Fruit fly (Drosophila melanogaster) whole organism, prepupa: ENCODE data around the gene rdgA.

Experiments
- Blimp-1 ChIP-seq: fragments of 200-800 bp; sonication (Bioruptor generic); optimal IDR thresholded peaks from 3 replicates; lab custom pipeline; 2017; ENCODE audit warnings: missing biosample characterization, missing genetic modification characterization, mild to moderate bottlenecking, moderate library complexity, missing genetic modification reagents
- CG10631 ChIP-seq: fragments of 200-800 bp; sonication (Bioruptor generic); optimal IDR thresholded peaks from 2 replicates; lab custom pipeline; 2016; ENCODE audit warnings: missing biosample characterization, missing genetic modification characterization
- CG10669 ChIP-seq: fragments of 200-800 bp; sonication (Bioruptor generic); optimal IDR thresholded peaks from 3 replicates; lab custom pipeline; 2018; ENCODE audit warnings: missing biosample characterization, mild to moderate bottlenecking, missing genetic modification characterization, moderate library complexity
- CG11762 ChIP-seq: fragments of 200-800 bp; sonication (Bioruptor generic); optimal IDR thresholded peaks from 3 replicates; lab custom pipeline; 2016; ENCODE audit warnings: missing biosample characterization, missing genetic modification characterization; ENCODE audit not compliant: insufficient read depth
- CG11902 ChIP-seq: fragments of 200-800 bp; sonication (Bioruptor generic); optimal IDR thresholded peaks from 3 replicates; lab custom pipeline; 2016; ENCODE audit warnings: missing biosample characterization, missing genetic modification characterization
- CG15336 ChIP-seq: fragments of 200-800 bp; sonication (Bioruptor generic); IDR thresholded peaks from 2 replicates; pipeline ENCODE4 v1.3.6; 2022; ENCODE audit warnings: missing biosample characterization, missing genetic modification characterization
- CG1621 ChIP-seq: fragments of 200-800 bp; sonication (Bioruptor generic); optimal IDR thresholded peaks from 3 replicates; lab custom pipeline; 2018; ENCODE audit warnings: missing biosample characterization, mild to moderate bottlenecking, missing genetic modification characterization
- CG16779 ChIP-seq: fragments of 200-800 bp; sonication (Bioruptor generic); optimal IDR thresholded peaks from 3 replicates; lab custom pipeline; 2017; ENCODE audit warnings: missing biosample characterization, mild to moderate bottlenecking, missing genetic modification characterization
- CG31627 ChIP-seq: fragments of 200-800 bp; sonication (Bioruptor generic); optimal IDR thresholded peaks from 3 replicates; lab custom pipeline; 2016; ENCODE audit warnings: missing biosample characterization, missing genetic modification characterization
- CG32006 ChIP-seq: fragments of 200-800 bp; sonication (Bioruptor generic); optimal IDR thresholded peaks from 3 replicates; lab custom pipeline; 2017; ENCODE audit warnings: missing biosample characterization, mild to moderate bottlenecking, missing genetic modification characterization
- CG34406 ChIP-seq: fragments of 200-800 bp; sonication (Bioruptor generic); optimal IDR thresholded peaks from 3 replicates; lab custom pipeline; 2016; ENCODE audit warnings: missing biosample characterization, missing genetic modification characterization
- CG4318 ChIP-seq: fragments of 200-800 bp; sonication (Bioruptor generic); optimal IDR thresholded peaks from 3 replicates; lab custom pipeline; 2017; ENCODE audit warnings: missing biosample characterization, mild to moderate bottlenecking, missing genetic modification characterization
- CG6163 ChIP-seq: fragments of 200-800 bp; sonication (Bioruptor generic); IDR thresholded peaks from 3 replicates; pipeline ENCODE4 v1.3.6; 2022; ENCODE audit warnings: missing biosample characterization, missing genetic modification characterization
- CG6276 ChIP-seq: fragments of 200-800 bp; sonication (Bioruptor generic); optimal IDR thresholded peaks from 2 replicates; lab custom pipeline; 2017; ENCODE audit warnings: missing biosample characterization, mild to moderate bottlenecking, missing genetic modification characterization
- CG6854 ChIP-seq: fragments of 200-800 bp; sonication (Bioruptor generic); optimal IDR thresholded peaks from 2 replicates; lab custom pipeline; 2017; ENCODE audit warnings: missing biosample characterization, mild to moderate bottlenecking, missing genetic modification characterization
- CG8119 ChIP-seq: fragments of 200-800 bp; sonication (Bioruptor generic); IDR thresholded peaks from 3 replicates; pipeline ENCODE4 v1.3.6; 2022; ENCODE audit warnings: missing biosample characterization, missing genetic modification characterization
- CG8319 ChIP-seq: fragments of 200-800 bp; sonication (Bioruptor generic); optimal IDR thresholded peaks from 3 replicates; lab custom pipeline; 2016; ENCODE audit warnings: missing biosample characterization, missing genetic modification characterization
- CG9139 ChIP-seq: fragments of 200-800 bp; sonication (Bioruptor generic); optimal IDR thresholded peaks from 3 replicates; lab custom pipeline; 2017; ENCODE audit warnings: missing biosample characterization, mild to moderate bottlenecking, missing genetic modification characterization
- Eip75B ChIP-seq: fragments of 200-800 bp; sonication (Bioruptor generic); optimal IDR thresholded peaks from 3 replicates; lab custom pipeline; 2016; ENCODE audit warnings: missing biosample characterization, missing genetic modification characterization
- Eip93F ChIP-seq: fragments of 200-800 bp; sonication (Bioruptor generic); optimal IDR thresholded peaks from 2 replicates; lab custom pipeline; 2016; ENCODE audit warnings: missing biosample characterization, mild to moderate bottlenecking, missing genetic modification characterization
- Ets21C ChIP-seq: fragments of 200-800 bp; sonication (Bioruptor generic); optimal IDR thresholded peaks from 3 replicates; lab custom pipeline; 2016; ENCODE audit warnings: missing biosample characterization, missing genetic modification characterization
- Ets96B ChIP-seq: fragments of 200-800 bp; optimal IDR thresholded peaks from 2 replicates; lab custom pipeline; 2019; ENCODE audit warnings: missing biosample characterization, mild to moderate bottlenecking, missing genetic modification characterization, moderate library complexity
- Gug ChIP-seq: fragments of 200-800 bp; sonication (Bioruptor generic); IDR thresholded peaks from 2 replicates; pipeline ENCODE4 v1.3.6; 2022; ENCODE audit warnings: missing biosample characterization, missing genetic modification characterization
- Hr38 ChIP-seq: sonication (Bioruptor generic); optimal IDR thresholded peaks from 2 replicates; lab custom pipeline; 2016; ENCODE audit warnings: missing biosample characterization, missing genetic modification characterization
- Hr39 ChIP-seq: fragments of 200-800 bp; sonication (Bioruptor generic); optimal IDR thresholded peaks from 2 replicates; lab custom pipeline; 2016; ENCODE audit warnings: missing biosample characterization, missing genetic modification characterization
- Hr4 ChIP-seq: fragments of 200-800 bp; sonication (Bioruptor generic); optimal IDR thresholded peaks from 3 replicates; lab custom pipeline; 2016; ENCODE audit warnings: missing biosample characterization, missing genetic modification characterization
- Met ChIP-seq: fragments of 200-800 bp; sonication (Bioruptor generic); optimal IDR thresholded peaks from 3 replicates; lab custom pipeline; 2016; ENCODE audit warnings: missing biosample characterization, missing genetic modification characterization
- Smox ChIP-seq: fragments of 200-800 bp; sonication (Bioruptor generic); optimal IDR thresholded peaks from 3 replicates; lab custom pipeline; 2016; ENCODE audit warnings: missing biosample characterization, missing genetic modification characterization
- Sox102F ChIP-seq: fragments of 200-800 bp; sonication (Bioruptor generic); optimal IDR thresholded peaks from 2 replicates; lab custom pipeline; 2016; ENCODE audit warnings: missing biosample characterization, mild to moderate bottlenecking, missing genetic modification characterization
- Sox14 ChIP-seq: fragments of 200-800 bp; sonication (Bioruptor generic); optimal IDR thresholded peaks from 3 replicates; lab custom pipeline; 2016; ENCODE audit warnings: missing biosample characterization, missing genetic modification characterization
- Sox15 ChIP-seq: fragments of 200-800 bp; sonication (Bioruptor generic); optimal IDR thresholded peaks from 3 replicates; lab custom pipeline; 2016; ENCODE audit warnings: missing biosample characterization, missing genetic modification characterization
- achi ChIP-seq: fragments of 200-800 bp; sonication (Bioruptor generic); optimal IDR thresholded peaks from 3 replicates; lab custom pipeline; 2016; ENCODE audit warnings: missing biosample characterization, missing genetic modification characterization
- acj6 ChIP-seq: fragments of 200-800 bp; sonication (Bioruptor generic); optimal IDR thresholded peaks from 3 replicates; lab custom pipeline; 2016; ENCODE audit warnings: missing biosample characterization, missing genetic modification characterization
- cyc ChIP-seq: fragments of 200-800 bp; sonication (Bioruptor generic); optimal IDR thresholded peaks from 3 replicates; lab custom pipeline; 2016; ENCODE audit warnings: missing biosample characterization, missing genetic modification characterization
- dac ChIP-seq: fragments of 200-800 bp; sonication (Bioruptor generic); optimal IDR thresholded peaks from 2 replicates; lab custom pipeline; 2017; ENCODE audit warnings: missing biosample characterization, mild to moderate bottlenecking, missing genetic modification characterization
- eg ChIP-seq: fragments of 200-800 bp; sonication (Bioruptor generic); IDR thresholded peaks from 3 replicates; pipeline ENCODE4 v1.3.6; 2022; ENCODE audit warnings: missing biosample characterization, missing genetic modification characterization
- esn ChIP-seq: fragments of 200-800 bp; sonication (Bioruptor generic); optimal IDR thresholded peaks from 2 replicates; lab custom pipeline; 2016; ENCODE audit warnings: missing biosample characterization, mild to moderate bottlenecking, missing genetic modification characterization, moderate library complexity
- fd59A ChIP-seq: fragments of 200-800 bp; sonication (Bioruptor generic); optimal IDR thresholded peaks from 2 replicates; lab custom pipeline; 2017; ENCODE audit warnings: missing biosample characterization, mild to moderate bottlenecking, missing genetic modification characterization, missing genetic modification reagents
- fd85E ChIP-seq: fragments of 200-800 bp; sonication (Bioruptor generic); optimal IDR thresholded peaks from 3 replicates; lab custom pipeline; 2016; ENCODE audit warnings: missing biosample characterization, missing genetic modification characterization
- fkh ChIP-seq: fragments of 200-800 bp; sonication (Bioruptor generic); optimal IDR thresholded peaks from 3 replicates; lab custom pipeline; 2017; ENCODE audit warnings: missing biosample characterization, mild to moderate bottlenecking, missing genetic modification characterization, moderate library complexity
- lz ChIP-seq: fragments of 200-800 bp; sonication (Bioruptor generic); optimal IDR thresholded peaks from 3 replicates; lab custom pipeline; 2016; ENCODE audit warnings: missing biosample characterization, missing genetic modification characterization
- pdm3 ChIP-seq: fragments of 200-800 bp; sonication (Bioruptor generic); optimal IDR thresholded peaks from 3 replicates; lab custom pipeline; 2016; ENCODE audit warnings: missing biosample characterization, missing genetic modification characterization
- salr ChIP-seq, 2 experiments: fragments of 200-800 bp; sonication (Bioruptor generic); optimal IDR thresholded peaks; 3 replicates each; lab custom pipeline; 2016 to 2018; ENCODE audit warnings: missing biosample characterization in 2 of 2, missing genetic modification characterization in 2 of 2, mild to moderate bottlenecking in 1 of 2
- ss ChIP-seq, 2 experiments: fragments of 200-800 bp; sonication (Bioruptor generic); optimal IDR thresholded peaks; 2 replicates in 1 of 2; 3 replicates in 1 of 2; lab custom pipeline; 2017 to 2018; ENCODE audit warnings: mild to moderate bottlenecking in 2 of 2, missing biosample characterization in 2 of 2, missing genetic modification characterization in 2 of 2, moderate library complexity in 1 of 2
- svp ChIP-seq: fragments of 200-800 bp; sonication (Bioruptor generic); peaks from one replicate; lab custom pipeline; 2016; ENCODE audit warnings: missing biosample characterization, missing genetic modification characterization
- topi ChIP-seq: fragments of 200-800 bp; sonication (Bioruptor generic); optimal IDR thresholded peaks from 3 replicates; lab custom pipeline; 2016; ENCODE audit warnings: missing biosample characterization, missing genetic modification characterization
- vri ChIP-seq: fragments of 200-800 bp; sonication (Bioruptor generic); optimal IDR thresholded peaks from 3 replicates; lab custom pipeline; 2016; ENCODE audit warnings: missing biosample characterization, mild to moderate bottlenecking, missing genetic modification characterization

rdgA gene

DNA sequence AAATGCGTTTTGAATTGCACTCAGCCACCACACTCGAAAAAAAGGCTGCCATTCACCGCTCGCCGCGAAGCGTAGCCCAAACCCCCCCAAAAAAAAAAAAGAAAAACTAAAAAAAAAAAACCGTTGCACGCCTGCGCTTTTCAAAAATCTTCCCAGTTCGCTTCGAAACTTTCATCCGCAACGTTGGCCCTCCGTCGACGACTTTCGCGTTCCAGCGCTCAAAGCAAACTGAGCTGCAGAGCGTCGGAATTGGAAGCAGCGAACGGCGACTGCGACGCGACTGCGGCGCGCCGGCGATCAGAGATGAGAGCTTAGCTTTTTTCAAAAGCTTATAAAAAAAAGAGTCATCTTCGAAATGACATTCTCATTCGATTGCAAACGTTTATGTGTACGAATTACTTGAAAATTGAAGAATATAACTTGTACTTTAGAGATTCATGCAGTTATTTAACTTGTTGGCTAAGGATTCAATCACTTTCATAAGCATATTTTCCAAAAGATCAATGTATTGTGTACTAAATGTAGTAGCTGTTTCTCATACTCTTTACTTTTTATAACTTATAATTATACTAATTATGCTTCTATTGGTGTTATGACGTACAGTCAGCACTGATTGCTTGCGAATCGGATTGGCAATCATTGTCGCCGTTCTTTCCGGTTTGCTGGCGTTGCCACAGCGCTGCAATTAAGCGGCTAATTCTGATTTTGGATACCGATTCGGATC, 161.0 kb downstream of the rdgA start, which contains the start of gene CG15365 (continued):
- TF ChIP-seq ss (GFP tag; optimal IDR thresholded peaks at IDR 0.05; lab: Kevin White, UChicago) (no peak), esn (GFP tag; lab: Kevin White, UChicago) (peak; percentile 66), pdm3 (GFP tag; lab: Kevin White, UChicago) (peak; percentile 51), fd85E (no peak), CG6163 (GFP tag; lab: Robert Waterston, UW) (peak; percentile 29; the same call in 1 of the 3 replicates), CG6854 (GFP tag; lab: Kevin White, UChicago) (no peak), fd59A (GFP tag; lab: Kevin White, UChicago) (peak; percentile 5), Sox14 (GFP tag; lab: Kevin White, UChicago) (no peak), acj6 (GFP tag; lab: Kevin White, UChicago) (peak; percentile 38), cyc (no peak), salr (GFP tag; optimal IDR thresholded peaks at IDR 0.05; lab: Kevin White, UChicago) (peak; percentile 9 to 16), Ets21C (GFP tag; lab: Kevin White, UChicago) (peak; percentile 7), Ets96B (tag; lab: Kevin White, UChicago) (no peak), Hr38 (GFP tag; lab: Kevin White, UChicago) (no peak), CG8319 (no peak), CG9139 (GFP tag; lab: Kevin White, UChicago) (no peak), Blimp-1 (GFP tag; lab: Kevin White, UChicago) (no peak), CG34406 (GFP tag; lab: Kevin White, UChicago) (no peak), lz (GFP tag; lab: Kevin White, UChicago) (peak; percentile 30), CG4318 (GFP tag; lab: Kevin White, UChicago) (peak; percentile 2), Hr39 (GFP tag; lab: Kevin White, UChicago) (peak; percentile 23), CG31627 (GFP tag; lab: Kevin White, UChicago) (peak; percentile 45), Sox102F (peak; percentile 52), svp (GFP tag; lab: Kevin White, UChicago) (peak; percentile 80), CG6276 (GFP tag; lab: Kevin White, UChicago) (no peak), CG11902 (GFP tag; lab: Kevin White, UChicago) (no peak), Met (GFP tag; lab: Kevin White, UChicago) (peak; percentile 41), achi (GFP tag; lab: Kevin White, UChicago) (peak; percentile 40), topi (GFP tag; lab: Kevin White, UChicago) (peak; percentile 34), Eip75B (GFP tag; lab: Kevin White, UChicago) (no peak), fkh (GFP tag; lab: Kevin White, UChicago) (no peak), vri (GFP tag; lab: Kevin White, UChicago) (no peak), CG15336 (GFP tag; lab: Robert Waterston, UW) (peak; percentile 39; the same call in 1 of the 2 replicates), CG10631 (peak; percentile 20), dac (GFP tag; lab: Kevin White, UChicago) (peak; percentile 32)

dm6 chrX:9068822-9069221, 162.0 kb downstream of the rdgA start:
- TF ChIP-seq Hr39 (GFP tag; lab: Kevin White, UChicago) = no peak
- peak; percentile 68 for TF ChIP-seq fd59A (GFP tag; lab: Kevin White, UChicago)
- TF ChIP-seq Smox (GFP tag; lab: Kevin White, UChicago) = no peak
- peak; percentile 74 for TF ChIP-seq CG32006 (GFP tag; lab: Kevin White, UChicago)
- TF ChIP-seq achi (GFP tag; lab: Kevin White, UChicago) = peak; percentile 64
- no peak for TF ChIP-seq Sox15 (GFP tag; lab: Kevin White, UChicago)
- peak; percentile 78 for TF ChIP-seq Ets96B (tag; lab: Kevin White, UChicago)
- TF ChIP-seq CG8319 = no peak
- TF ChIP-seq acj6 (GFP tag; lab: Kevin White, UChicago) = peak; percentile 34
- no peak for TF ChIP-seq CG6854 (GFP tag; lab: Kevin White, UChicago)
- peak; percentile 82 for TF ChIP-seq CG1621
- TF ChIP-seq CG16779 (tag; lab: Kevin White, UChicago) = peak; percentile 41
- no peak for TF ChIP-seq Ets21C (GFP tag; lab: Kevin White, UChicago)
- peak; percentile 6 for TF ChIP-seq CG11762
- TF ChIP-seq Sox102F = no peak
- TF ChIP-seq CG6163 (GFP tag; lab: Robert Waterston, UW) = peak; percentile 91
- TF ChIP-seq Sox14 (GFP tag; lab: Kevin White, UChicago) = peak; percentile 53
- peak; percentile 55 for TF ChIP-seq pdm3 (GFP tag; lab: Kevin White, UChicago)
- peak; percentile 69 for TF ChIP-seq CG15336 (GFP tag; lab: Robert Waterston, UW)
- no peak for TF ChIP-seq Eip93F (GFP tag; lab: Kevin White, UChicago)
- peak; percentile 56; the same call in 1 of the 3 replicates for TF ChIP-seq CG8119 (GFP tag; lab: Robert Waterston, UW)
- peak; percentile 55 for TF ChIP-seq Gug (GFP tag; lab: Robert Waterston, UW)
- TF ChIP-seq CG10669 = peak; percentile 68
- TF ChIP-seq Hr4 (GFP tag; lab: Kevin White, UChicago) = peak; percentile 33
- peak; percentile 68 for TF ChIP-seq svp (GFP tag; lab: Kevin White, UChicago)
- TF ChIP-seq eg (GFP tag; lab: Robert Waterston, UW) = peak; percentile 85
